Fruit fly (Drosophila melanogaster) whole organism, embryonic: ENCODE measurements around the gene eloF.

Experiments
- Adf1 ChIP-seq: fragments of 200-800 bp; sonication (Bioruptor generic); IDR thresholded peaks from 2 replicates; pipeline ENCODE4 v1.3.6; 2022; ENCODE audit warnings: missing biosample characterization, missing genetic modification characterization
- CG10267 ChIP-seq: fragments of 200-800 bp; sonication (Bioruptor generic); optimal IDR thresholded peaks from 2 replicates; lab custom pipeline; 2018; ENCODE audit warnings: missing biosample characterization, mild to moderate bottlenecking, missing genetic modification characterization, moderate library complexity
- CG11398 ChIP-seq: fragments of 200-800 bp; sonication (Bioruptor generic); optimal IDR thresholded peaks from 2 replicates; lab custom pipeline; 2016; ENCODE audit warnings: missing biosample characterization, missing genetic modification characterization
- CG11560 ChIP-seq: fragments of 200-800 bp; sonication (Bioruptor generic); IDR thresholded peaks from 3 replicates; pipeline ENCODE4 v1.3.6; 2022; ENCODE audit warnings: missing biosample characterization, missing genetic modification characterization
- CG12071 ChIP-seq: fragments of 200-800 bp; sonication (Bioruptor generic); optimal IDR thresholded peaks from 3 replicates; lab custom pipeline; 2018; ENCODE audit warnings: missing biosample characterization, mild to moderate bottlenecking, missing genetic modification characterization
- CG12769 ChIP-seq: fragments of 200-800 bp; sonication (Bioruptor generic); optimal IDR thresholded peaks from 2 replicates; lab custom pipeline; 2019; ENCODE audit warnings: missing biosample characterization, mild to moderate bottlenecking, missing genetic modification characterization, moderate library complexity
- CG14050 ChIP-seq: fragments of 200-800 bp; sonication (Bioruptor generic); IDR thresholded peaks from 3 replicates; pipeline ENCODE4 v1.3.6; 2022; ENCODE audit warnings: missing biosample characterization, missing genetic modification characterization
- CG14710 ChIP-seq: fragments of 200-800 bp; sonication (Bioruptor generic); optimal IDR thresholded peaks from 3 replicates; lab custom pipeline; 2019; ENCODE audit warnings: missing biosample characterization, mild to moderate bottlenecking, missing genetic modification characterization, moderate library complexity
- CG1529 ChIP-seq: fragments of 200-800 bp; sonication (Bioruptor generic); optimal IDR thresholded peaks from 3 replicates; lab custom pipeline; 2018; ENCODE audit warnings: missing biosample characterization, missing genetic modification characterization
- CG16813 ChIP-seq: fragments of 200-800 bp; sonication (Bioruptor generic); IDR thresholded peaks from 3 replicates; pipeline ENCODE4 v1.3.6; 2022; ENCODE audit warnings: missing biosample characterization, missing genetic modification characterization; ENCODE audit not compliant: partially characterized antibody
- CG17361 ChIP-seq: fragments of 200-800 bp; sonication (Bioruptor generic); IDR thresholded peaks from 3 replicates; pipeline ENCODE4 v1.3.6; 2022; ENCODE audit warnings: missing biosample characterization, missing genetic modification characterization
- CG17568 ChIP-seq: fragments of 200-800 bp; sonication (Bioruptor generic); optimal IDR thresholded peaks from 2 replicates; lab custom pipeline; 2018; ENCODE audit warnings: missing biosample characterization, mild to moderate bottlenecking, missing genetic modification characterization, moderate library complexity
- CG17802 ChIP-seq: fragments of 200-800 bp; sonication (Bioruptor generic); optimal IDR thresholded peaks from 2 replicates; lab custom pipeline; 2018; ENCODE audit warnings: missing biosample characterization, mild to moderate bottlenecking, missing genetic modification characterization, moderate library complexity
- CG18011 ChIP-seq: fragments of 200-800 bp; sonication (Bioruptor generic); optimal IDR thresholded peaks from 2 replicates; lab custom pipeline; 2017; ENCODE audit warnings: missing biosample characterization, missing genetic modification characterization, mild to moderate bottlenecking, moderate library complexity, missing genotype
- CG2875 ChIP-seq: fragments of 200-800 bp; sonication (Bioruptor generic); optimal IDR thresholded peaks from 2 replicates; lab custom pipeline; 2017; ENCODE audit warnings: missing biosample characterization, mild to moderate bottlenecking, missing genetic modification characterization, missing genetic modification reagents
- CG30403 ChIP-seq: fragments of 200-800 bp; sonication (Bioruptor generic); optimal IDR thresholded peaks from 3 replicates; lab custom pipeline; 2016; ENCODE audit warnings: missing biosample characterization, missing genetic modification characterization
- CG42726 ChIP-seq: fragments of 200-800 bp; sonication (Bioruptor generic); IDR thresholded peaks from 2 replicates; pipeline ENCODE4 v1.3.6; 2022; ENCODE audit warnings: missing biosample characterization, missing genetic modification characterization; ENCODE audit not compliant: partially characterized antibody
- CG5953 ChIP-seq: fragments of 200-800 bp; sonication (Bioruptor generic); IDR thresholded peaks from 2 replicates; pipeline ENCODE4 v1.3.6; 2022; ENCODE audit warnings: missing biosample characterization, missing genetic modification characterization
- CG7556 ChIP-seq: fragments of 200-800 bp; sonication (Bioruptor generic); optimal IDR thresholded peaks from 2 replicates; lab custom pipeline; 2017; ENCODE audit warnings: missing biosample characterization, mild to moderate bottlenecking, missing genetic modification characterization
- CG8924 ChIP-seq: fragments of 200-800 bp; optimal IDR thresholded peaks from 3 replicates; lab custom pipeline; 2019; ENCODE audit warnings: missing biosample characterization, mild to moderate bottlenecking, missing genetic modification characterization, moderate library complexity
- CG9817 ChIP-seq: fragments of 200-800 bp; sonication (Bioruptor generic); optimal IDR thresholded peaks from 2 replicates; lab custom pipeline; 2018; ENCODE audit warnings: missing biosample characterization, mild to moderate bottlenecking, missing genetic modification characterization, moderate library complexity
- Gug ChIP-seq: fragments of 200-800 bp; sonication (Bioruptor generic); IDR thresholded peaks from 4 replicates; pipeline ENCODE4 v1.3.6; 2022; ENCODE audit warnings: missing biosample characterization, missing genetic modification characterization
- HmgD ChIP-seq: fragments of 200-800 bp; sonication (Bioruptor generic); optimal IDR thresholded peaks from 3 replicates; lab custom pipeline; 2016; ENCODE audit warnings: missing biosample characterization, missing genetic modification characterization
- MBD-R2 ChIP-seq: fragments of 200-800 bp; sonication (Bioruptor generic); IDR thresholded peaks from 2 replicates; pipeline ENCODE4 v1.3.6; 2022; ENCODE audit warnings: missing biosample characterization, missing genetic modification characterization
- Mad ChIP-seq: fragments of 200-800 bp; sonication (Bioruptor generic); optimal IDR thresholded peaks from 2 replicates; lab custom pipeline; 2016; ENCODE audit warnings: missing biosample characterization, missing genetic modification characterization
- Ptx1 ChIP-seq: fragments of 200-800 bp; sonication (Bioruptor generic); IDR thresholded peaks from 2 replicates; pipeline ENCODE4 v1.3.6; 2022; ENCODE audit warnings: missing biosample characterization, missing genetic modification characterization
- Rfx ChIP-seq: fragments of 200-800 bp; sonication (Bioruptor generic); IDR thresholded peaks from 2 replicates; pipeline ENCODE4 v1.3.6; 2022; ENCODE audit warnings: missing biosample characterization, missing genetic modification characterization
- Sin3A ChIP-seq: fragments of >200 bp; optimal IDR thresholded peaks from 2 replicates; lab custom pipeline; 2018
- Taf1 ChIP-seq: fragments of 200-800 bp; sonication (Bioruptor generic); IDR thresholded peaks from 2 replicates; pipeline ENCODE4 v1.3.6; 2022; ENCODE audit warnings: missing biosample characterization, missing genetic modification characterization
- abd-A ChIP-seq: fragments of 200-800 bp; sonication (Bioruptor generic); optimal IDR thresholded peaks from 3 replicates; lab custom pipeline; 2019; ENCODE audit warnings: missing biosample characterization, mild to moderate bottlenecking, missing genetic modification characterization, moderate library complexity
- chn ChIP-seq: fragments of 200-800 bp; sonication (Bioruptor generic); optimal IDR thresholded peaks from 2 replicates; lab custom pipeline; 2016; ENCODE audit warnings: missing biosample characterization, missing genetic modification characterization
- dati ChIP-seq: fragments of 200-800 bp; sonication (Bioruptor generic); IDR thresholded peaks from 2 replicates; pipeline ENCODE4 v1.3.6; 2022; ENCODE audit warnings: missing biosample characterization, missing genetic modification characterization
- emc ChIP-seq: fragments of 200-800 bp; sonication (Bioruptor generic); optimal IDR thresholded peaks from 2 replicates; lab custom pipeline; 2016; ENCODE audit warnings: missing biosample characterization, missing genetic modification characterization
- en ChIP-seq: fragments of 200-800 bp; sonication (Bioruptor generic); optimal IDR thresholded peaks from 2 replicates; lab custom pipeline; 2016; ENCODE audit warnings: missing biosample characterization, missing genetic modification characterization
- ftz-f1 ChIP-seq: fragments of 200-800 bp; sonication (Bioruptor generic); optimal IDR thresholded peaks from 2 replicates; lab custom pipeline; 2016; ENCODE audit warnings: missing biosample characterization, missing genetic modification characterization
- gcm2 ChIP-seq: fragments of 200-800 bp; sonication (Bioruptor generic); optimal IDR thresholded peaks from 2 replicates; lab custom pipeline; 2016; ENCODE audit warnings: missing biosample characterization, missing genetic modification characterization
- ind ChIP-seq: fragments of 200-800 bp; sonication (Bioruptor generic); optimal IDR thresholded peaks from 3 replicates; lab custom pipeline; 2016; ENCODE audit warnings: missing biosample characterization, missing genetic modification characterization
- inv ChIP-seq: fragments of 200-800 bp; sonication (Bioruptor generic); IDR thresholded peaks from 2 replicates; pipeline ENCODE4 v1.3.6; 2022; ENCODE audit warnings: missing biosample characterization, missing genetic modification characterization; ENCODE audit not compliant: partially characterized antibody
- jing ChIP-seq: fragments of 200-800 bp; sonication (Bioruptor generic); optimal IDR thresholded peaks from 2 replicates; lab custom pipeline; 2018; ENCODE audit warnings: missing biosample characterization, mild to moderate bottlenecking, missing genetic modification characterization
- luna ChIP-seq: fragments of 200-800 bp; sonication (Bioruptor generic); optimal IDR thresholded peaks from 2 replicates; lab custom pipeline; 2016; ENCODE audit warnings: missing biosample characterization, missing genetic modification characterization
- mam ChIP-seq: fragments of 200-800 bp; sonication (Bioruptor generic); optimal IDR thresholded peaks from 3 replicates; lab custom pipeline; 2016; ENCODE audit warnings: missing biosample characterization, missing genetic modification characterization
- mld ChIP-seq: fragments of 200-800 bp; sonication (Bioruptor generic); IDR thresholded peaks from 3 replicates; pipeline ENCODE4 v1.3.6; 2022; ENCODE audit warnings: missing biosample characterization, missing genetic modification characterization; ENCODE audit not compliant: partially characterized antibody
- nerfin-2 ChIP-seq: fragments of 200-800 bp; sonication (Bioruptor generic); IDR thresholded peaks from 2 replicates; pipeline ENCODE4 v1.3.6; 2022; ENCODE audit warnings: missing biosample characterization, missing genetic modification characterization; ENCODE audit not compliant: partially characterized antibody
- nmo ChIP-seq: fragments of 200-800 bp; sonication (Bioruptor generic); optimal IDR thresholded peaks from 2 replicates; lab custom pipeline; 2018; ENCODE audit warnings: missing biosample characterization, mild to moderate bottlenecking, missing genetic modification characterization, moderate library complexity
- nom ChIP-seq: fragments of 200-800 bp; sonication (Bioruptor generic); optimal IDR thresholded peaks from 2 replicates; lab custom pipeline; 2017; ENCODE audit warnings: missing biosample characterization, missing genetic modification characterization, mild to moderate bottlenecking, moderate library complexity, missing genetic modification reagents
- pb ChIP-seq: fragments of 200-800 bp; sonication (Bioruptor generic); optimal IDR thresholded peaks from 3 replicates; lab custom pipeline; 2016; ENCODE audit warnings: missing biosample characterization, missing genetic modification characterization
- rib ChIP-seq: fragments of 200-800 bp; sonication (Bioruptor generic); IDR thresholded peaks from 2 replicates; pipeline ENCODE4 v1.3.6; 2022; ENCODE audit warnings: missing biosample characterization, missing genetic modification characterization
- run ChIP-seq: fragments of 200-800 bp; sonication (Bioruptor generic); optimal IDR thresholded peaks from 3 replicates; lab custom pipeline; 2018; ENCODE audit warnings: missing biosample characterization, mild to moderate bottlenecking, missing genetic modification characterization
- ssp ChIP-seq: fragments of 200-800 bp; sonication (Bioruptor generic); IDR thresholded peaks from 2 replicates; pipeline ENCODE4 v1.3.6; 2022; ENCODE audit warnings: missing biosample characterization, missing genetic modification characterization
- trem ChIP-seq: fragments of 200-800 bp; optimal IDR thresholded peaks from 3 replicates; lab custom pipeline; 2019; ENCODE audit warnings: missing biosample characterization, mild to moderate bottlenecking, missing genetic modification characterization, moderate library complexity
- twi ChIP-seq: fragments of 200-800 bp; optimal IDR thresholded peaks from 2 replicates; lab custom pipeline; 2019; ENCODE audit warnings: missing biosample characterization, mild to moderate bottlenecking, missing genetic modification characterization, moderate library complexity

The eloF gene

DNA sequence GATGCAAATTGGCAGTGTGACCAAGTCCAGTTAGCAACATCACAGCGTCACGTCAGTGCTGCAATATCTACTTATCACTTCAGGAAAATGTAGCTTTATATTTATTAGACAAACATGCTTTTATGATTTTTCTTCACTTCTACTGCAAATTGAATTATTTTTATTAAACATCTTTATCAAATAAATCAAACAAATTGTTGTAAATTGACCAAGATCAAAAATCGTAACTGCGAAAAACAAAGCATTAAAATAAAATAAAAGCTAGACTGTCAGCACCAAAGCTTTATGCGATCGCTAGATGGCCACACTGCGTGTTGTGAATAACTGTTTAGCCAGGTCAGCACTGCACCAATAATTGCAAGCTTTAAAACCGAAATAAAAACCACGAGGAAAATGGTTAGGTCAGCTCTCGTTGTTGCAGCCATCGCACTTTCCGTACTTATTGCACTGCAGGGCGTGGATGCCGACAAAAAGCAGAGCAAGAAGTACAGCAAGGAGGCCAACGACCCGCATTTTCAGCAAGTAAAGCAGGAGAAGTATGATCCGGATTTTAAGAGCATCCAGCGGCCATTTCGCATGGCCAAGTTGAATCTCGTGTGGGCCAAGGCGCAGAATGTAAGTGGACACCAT is 22.7 kb upstream of the eloF start, which contains the start of the genes CG12945 and CG8507 (continued):
- TF ChIP-seq nom (GFP tag; lab: Kevin White, UChicago) (peak; percentile 8), Taf1 (GFP tag; lab: Robert Waterston, UW) (0 out of 2 replicates have a peak, but pooled peaks have one; percentile 19), pb (GFP tag; lab: Kevin White, UChicago) (no peak), inv (GFP tag; lab: Robert Waterston, UW) (no peak), CG5953 (GFP tag; lab: Robert Waterston, UW) (no peak), run (no peak), nmo (peak; percentile 80), abd-A (no peak), rib (GFP tag; lab: Robert Waterston, UW) (no peak), CG30403 (peak; percentile 67), Ptx1 (GFP tag; lab: Robert Waterston, UW) (peak; percentile 44), CG18011 (peak; percentile 28), CG12071 (no peak), CG17361 (GFP tag; lab: Robert Waterston, UW) (peak; percentile 69), CG17568 (GFP tag; lab: Kevin White, UChicago) (no peak), CG14710 (tag; lab: Kevin White, UChicago) (peak; percentile 70), CG11398 (no peak), CG16813 (GFP tag; lab: Robert Waterston, UW) (no peak), twi (tag; lab: Kevin White, UChicago) (no peak), CG12769 (tag; lab: Kevin White, UChicago) (no peak), jing (GFP tag; lab: Kevin White, UChicago) (no peak), CG7556 (GFP tag; lab: Kevin White, UChicago) (no peak), ftz-f1 (no peak), dati (GFP tag; lab: Robert Waterston, UW) (no peak), CG8924 (tag; lab: Kevin White, UChicago) (peak; percentile 31), trem (peak; percentile 34), CG11560 (no peak), chn (GFP tag; lab: Kevin White, UChicago) (peak; percentile 41), mld (GFP tag; lab: Robert Waterston, UW) (no peak), CG2875 (GFP tag; lab: Kevin White, UChicago) (no peak), luna (GFP tag; lab: Kevin White, UChicago) (no peak), Sin3A (lab: Kevin White, UChicago) (peak; percentile 85), HmgD (GFP tag; lab: Kevin White, UChicago) (no peak), CG42726 (GFP tag; lab: Robert Waterston, UW) (no peak), gcm2 (GFP tag; lab: Kevin White, UChicago) (no peak), CG1529 (GFP tag; lab: Kevin White, UChicago) (no peak), CG9817 (tag; lab: Kevin White, UChicago) (peak; percentile 62), CG14050 (GFP tag; lab: Robert Waterston, UW) (no peak), mam (GFP tag; lab: Kevin White, UChicago) (peak; percentile 44), nerfin-2 (GFP tag; lab: Robert Waterston, UW) (no peak), CG10267 (tag; lab: Kevin White, UChicago) (peak; percentile 35), Rfx (peak; percentile 66), Mad (peak; percentile 39), emc (no peak), CG17802 (no peak), ind (GFP tag; lab: Kevin White, UChicago) (peak; percentile 49), Adf1 (no peak), ssp (GFP tag; lab: Robert Waterston, UW) (peak; percentile 40), en (GFP tag; lab: Kevin White, UChicago) (no peak), MBD-R2 (GFP tag; lab: Robert Waterston, UW) (peak; percentile 75), Gug (GFP tag; lab: Robert Waterston, UW) (peak; percentile 36; the same call in 1 of the 4 replicates)
